Fruit fly (Drosophila melanogaster) whole organism: ENCODE measurements around the gene PhKgamma.

Source experiments
- CG8478 ChIP-seq: fragments of >200 bp; optimal IDR thresholded peaks from 2 replicates; lab custom pipeline; 2018; ENCODE audit warnings: inconsistent platforms
- Dll ChIP-seq: fragments of >200 bp; optimal IDR thresholded peaks from 2 replicates; lab custom pipeline; 2017
- EcR ChIP-seq, 2 experiments: fragments of >200 bp; optimal IDR thresholded peaks; 2 replicates each; lab custom pipeline; 2017; ENCODE audit warnings: missing biosample characterization in 2 of 2, missing genetic modification characterization in 2 of 2, missing genetic modification reagents in 2 of 2
- pan ChIP-seq: fragments of >200 bp; optimal IDR thresholded peaks from 2 replicates; lab custom pipeline; 2017
- psq ChIP-seq: fragments of >200 bp; optimal IDR thresholded peaks from 2 replicates; lab custom pipeline; 2017
- usp ChIP-seq: fragments of >200 bp; optimal IDR thresholded peaks from 2 replicates; lab custom pipeline; 2017; ENCODE audit warnings: missing biosample characterization, missing genetic modification characterization, mixed read lengths

The PhKgamma gene

DNA sequence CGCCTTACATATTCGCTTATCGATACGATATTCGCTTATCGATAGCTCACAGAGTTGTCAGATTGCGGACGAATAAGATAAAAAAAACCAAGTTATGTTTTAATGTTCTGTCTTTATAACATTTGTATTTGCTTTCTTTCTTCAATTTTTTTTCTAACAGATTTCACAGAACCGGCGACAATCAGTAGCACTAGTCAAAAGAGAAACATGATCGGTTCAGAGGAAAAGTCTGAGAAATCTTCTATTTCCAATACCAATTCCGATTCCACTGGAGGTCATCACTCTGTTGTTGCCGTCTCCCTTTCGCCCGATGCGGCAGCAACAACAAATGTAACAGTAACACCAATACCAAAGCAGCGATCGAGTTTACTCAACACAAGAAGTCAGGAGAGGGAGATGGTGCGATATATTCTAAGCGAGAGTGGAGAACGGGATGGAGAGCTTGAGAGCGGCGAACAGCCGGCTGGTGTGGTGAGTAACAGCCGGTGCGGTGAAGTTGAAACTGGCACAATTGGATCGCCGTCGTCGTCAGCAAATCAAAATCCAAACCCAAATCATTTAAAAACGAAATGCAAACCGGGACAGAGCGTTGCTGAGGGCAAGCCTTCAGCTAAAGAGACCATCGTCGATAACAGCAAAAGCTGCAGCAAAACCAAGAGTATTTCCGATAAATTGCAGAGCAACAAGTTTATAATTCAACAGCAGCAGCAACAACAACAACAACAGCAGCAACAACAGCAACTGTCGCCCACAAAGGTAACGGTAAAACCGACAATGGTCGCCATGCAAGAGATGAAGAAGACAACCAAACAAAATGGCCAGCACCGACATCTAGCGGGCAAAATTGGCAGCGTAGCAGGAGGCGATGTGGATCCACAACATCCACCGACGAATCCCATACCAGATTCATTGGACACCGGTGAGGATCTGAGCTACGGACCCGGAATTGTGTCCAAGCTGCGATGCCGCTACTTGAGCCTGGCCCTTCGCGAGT is 13.1 kb upstream of the PhKgamma start:
- TF ChIP-seq Dll (peak; percentile 66), EcR (GFP tag; optimal IDR thresholded peaks at IDR 0.05; lab: Kevin White, UChicago) (peak in 1 of 2 experiments; percentile 96), psq (no peak), pan (lab: Kevin White, UChicago) (no peak), usp (GFP tag; lab: Kevin White, UChicago) (no peak), CG8478 (lab: Kevin White, UChicago) (peak; percentile 34)

DNA sequence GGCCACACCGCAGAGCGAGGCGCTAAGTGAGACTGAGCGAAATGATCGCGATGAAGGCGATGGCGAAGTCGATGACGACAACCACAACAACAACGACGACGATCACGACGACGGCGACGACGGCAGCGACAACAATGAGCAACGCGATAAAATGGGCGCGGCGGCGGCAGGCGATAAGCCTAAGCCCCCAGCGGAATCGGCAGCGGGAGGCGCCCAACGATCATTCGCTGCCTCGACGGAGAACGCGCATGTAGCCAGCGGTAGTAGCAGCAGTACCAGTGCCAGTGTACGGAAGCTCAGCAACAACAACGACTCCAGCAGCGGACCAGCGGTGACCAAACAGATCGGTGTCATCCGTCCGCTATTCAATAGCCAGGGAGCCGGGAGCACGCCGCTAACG is 11.5 kb upstream of the PhKgamma start:
- TF ChIP-seq CG8478 (lab: Kevin White, UChicago): no peak
- TF ChIP-seq Dll: no peak

- TF ChIP-seq pan (lab: Kevin White, UChicago): no peak
- TF ChIP-seq usp (GFP tag; lab: Kevin White, UChicago): no peak
- TF ChIP-seq Dll: no peak
- no peak for TF ChIP-seq psq
- TF ChIP-seq EcR (GFP tag; optimal IDR thresholded peaks at IDR 0.05; lab: Kevin White, UChicago): no peak
- no peak for TF ChIP-seq CG8478 (lab: Kevin White, UChicago)
These were observed 10.5 kb upstream of the PhKgamma start for dm6 chrX:11684462-11684861.

DNA sequence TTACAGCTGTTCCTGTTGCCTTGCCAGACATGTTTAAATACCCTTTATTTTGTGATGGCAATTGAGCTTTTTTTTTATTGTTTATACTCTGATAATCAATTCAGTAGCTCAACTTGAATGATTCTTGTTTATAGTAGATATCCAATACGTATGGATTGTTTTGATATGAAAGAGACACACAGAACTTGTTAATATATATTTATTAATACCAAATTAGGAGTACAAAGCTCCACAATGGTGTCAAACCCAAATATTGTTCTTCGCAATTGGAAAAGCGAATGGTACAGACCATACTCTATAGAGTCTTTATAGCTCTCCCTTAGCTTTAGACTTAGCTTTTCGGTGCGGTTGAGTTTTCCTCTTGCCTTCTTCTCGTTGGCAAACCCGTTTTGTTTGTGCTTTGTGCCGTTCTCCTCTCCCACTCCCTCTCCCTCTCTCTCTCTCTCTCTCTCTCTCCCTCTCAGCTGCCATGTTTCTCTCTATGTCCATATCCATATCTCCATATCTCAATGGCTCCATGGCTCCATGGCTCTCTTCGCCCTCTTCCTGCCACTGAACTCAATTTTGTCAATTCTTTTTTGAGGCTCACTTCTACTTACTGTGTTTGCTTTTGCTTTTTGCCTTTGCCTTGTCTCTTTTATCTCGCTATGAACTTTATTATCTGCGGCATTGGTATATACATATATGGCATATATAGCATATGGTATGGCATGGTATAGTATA is 8.9 kb upstream of the PhKgamma start:
- TF ChIP-seq psq: no peak
- peak in 1 of 2 experiments; percentile 37 for TF ChIP-seq EcR (GFP tag; optimal IDR thresholded peaks at IDR 0.05; lab: Kevin White, UChicago)

- TF ChIP-seq Dll (no peak), pan (lab: Kevin White, UChicago) (no peak), psq (no peak), CG8478 (lab: Kevin White, UChicago) (no peak), EcR (GFP tag; optimal IDR thresholded peaks at IDR 0.05; lab: Kevin White, UChicago) (no peak), usp (GFP tag; lab: Kevin White, UChicago) (no peak)
These were observed 8.3 kb upstream of the PhKgamma start for dm6 chrX:11686675-11687074.

DNA sequence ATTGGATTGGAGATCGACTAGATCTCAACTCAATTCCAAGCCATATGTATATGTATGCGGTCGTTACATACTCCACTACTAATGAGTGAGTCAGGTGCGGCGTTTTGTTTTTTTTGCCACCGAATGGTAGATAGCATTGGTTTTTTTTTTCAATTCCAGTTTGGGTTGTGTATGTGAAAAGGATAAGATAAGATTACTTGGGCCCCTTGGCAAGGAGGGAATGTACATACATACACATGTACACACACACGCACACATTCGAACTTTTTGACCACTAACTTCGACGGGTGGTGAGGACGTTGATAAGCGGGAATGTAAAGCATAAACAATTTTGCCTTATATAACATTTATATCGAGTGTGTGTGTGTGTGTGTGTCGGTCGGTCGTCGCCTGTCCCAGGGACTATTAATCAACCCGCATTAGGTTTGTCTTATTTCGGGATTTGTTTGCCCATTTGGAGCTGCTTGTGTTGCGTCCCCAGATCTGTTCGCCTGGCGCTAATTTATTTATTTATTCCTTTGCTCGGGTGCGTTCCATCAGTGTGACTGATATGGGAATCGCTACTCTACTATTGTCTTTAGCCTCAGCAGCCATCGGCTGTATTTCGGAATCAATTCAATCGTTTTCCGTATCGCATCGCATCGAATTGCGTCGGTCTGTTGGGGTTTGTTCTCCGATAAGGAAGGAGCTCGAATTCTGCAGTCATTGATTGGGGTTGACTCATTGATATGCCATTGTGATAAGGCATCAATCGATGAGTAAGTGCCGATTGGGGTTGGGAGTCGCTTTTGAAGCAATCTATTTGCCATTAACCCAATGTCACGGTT is 7.1 kb upstream of the PhKgamma start:
- TF ChIP-seq usp (GFP tag; lab: Kevin White, UChicago) (no peak), Dll (no peak), CG8478 (lab: Kevin White, UChicago) (no peak), psq (no peak), pan (lab: Kevin White, UChicago) (no peak)

dm6 chrX:11689669-11690068 is 5.3 kb upstream of the PhKgamma start:
- TF ChIP-seq Dll: no peak
- no peak for TF ChIP-seq EcR (GFP tag; optimal IDR thresholded peaks at IDR 0.05; lab: Kevin White, UChicago)
- no peak for TF ChIP-seq CG8478 (lab: Kevin White, UChicago)
- no peak for TF ChIP-seq psq
- no peak for TF ChIP-seq pan (lab: Kevin White, UChicago)
- no peak for TF ChIP-seq usp (GFP tag; lab: Kevin White, UChicago)

DNA sequence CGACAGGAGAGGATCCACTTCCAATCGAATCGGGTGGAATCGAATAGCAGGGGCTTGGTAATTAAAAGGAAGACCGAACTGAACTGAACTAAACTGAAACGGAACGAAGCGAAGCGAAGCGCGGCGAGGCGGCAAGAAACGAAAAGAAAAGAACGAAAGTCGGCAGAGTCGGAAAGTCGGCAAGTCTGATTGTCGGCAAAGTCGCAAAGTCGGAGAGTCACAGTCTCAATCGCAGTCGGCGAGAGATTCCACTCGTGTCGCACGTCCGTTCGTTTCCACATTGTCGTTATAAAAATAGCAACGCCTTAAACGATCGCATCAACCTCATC is 910 bp downstream of the PhKgamma start:
- TF ChIP-seq pan (lab: Kevin White, UChicago) (no peak), EcR (GFP tag; optimal IDR thresholded peaks at IDR 0.05; lab: Kevin White, UChicago) (no peak), psq (no peak), Dll (no peak), CG8478 (lab: Kevin White, UChicago) (no peak), usp (GFP tag; lab: Kevin White, UChicago) (no peak)

DNA sequence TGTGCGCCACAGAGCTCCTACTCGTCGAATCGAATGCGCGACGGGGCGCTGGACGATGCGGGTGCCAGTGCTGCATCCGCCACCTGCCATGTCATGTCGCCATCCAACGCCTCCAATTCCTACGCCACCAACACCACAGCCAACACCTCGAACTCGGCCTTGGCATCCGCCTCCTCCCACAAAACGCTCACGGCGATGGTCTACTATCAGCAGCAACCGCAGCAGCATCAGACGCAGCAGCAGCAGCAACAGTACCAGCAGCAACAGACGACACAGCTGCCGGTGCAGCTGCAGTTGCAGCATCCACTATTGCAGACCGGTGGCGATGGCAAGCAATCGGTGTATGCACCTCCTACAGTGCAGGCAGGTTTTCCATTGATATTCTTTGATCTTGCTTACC is 5.8 kb downstream of the PhKgamma start:
- TF ChIP-seq CG8478 (lab: Kevin White, UChicago): no peak
- no peak for TF ChIP-seq pan (lab: Kevin White, UChicago)
- TF ChIP-seq EcR (GFP tag; optimal IDR thresholded peaks at IDR 0.05; lab: Kevin White, UChicago): no peak
- no peak for TF ChIP-seq usp (GFP tag; lab: Kevin White, UChicago)
- TF ChIP-seq psq: no peak
- no peak for TF ChIP-seq Dll

DNA sequence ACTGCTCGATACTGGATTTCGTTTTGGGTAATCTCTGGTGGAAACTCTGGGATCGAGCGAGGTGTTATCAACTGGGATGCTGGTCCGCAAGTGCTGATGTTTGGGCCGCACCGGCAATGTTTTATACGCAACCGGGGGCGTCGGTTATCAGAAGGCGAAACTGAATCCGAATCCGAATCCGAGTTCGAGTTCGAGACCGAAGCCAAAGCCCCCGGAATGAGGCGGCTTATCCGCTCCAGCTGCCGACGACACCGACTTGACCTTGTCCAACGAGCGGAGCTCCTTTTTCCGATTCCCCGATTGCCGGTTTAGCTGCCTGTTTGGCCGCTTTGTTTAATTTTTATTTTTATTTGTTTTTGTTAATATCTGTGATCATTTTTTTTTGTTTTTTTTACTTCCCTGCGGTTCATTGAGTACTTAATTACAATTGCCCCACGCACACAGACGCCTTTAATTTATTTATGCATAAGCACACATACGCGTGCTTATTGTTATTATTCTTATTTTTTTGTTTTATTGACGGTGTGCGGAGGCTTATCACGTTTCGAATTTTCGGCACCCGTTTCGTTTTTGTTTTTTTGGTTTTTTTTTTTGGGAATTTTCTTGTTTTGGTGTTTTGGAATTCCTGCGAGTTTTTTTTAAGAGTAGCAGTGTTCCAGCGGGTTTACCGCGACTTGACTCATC is 10.1 kb downstream of the PhKgamma start, which contains the start of gene CG2444:
Gene CG2444 (minus strand): TSS at position 372 of the 684 bp plus-strand sequence.
- TF ChIP-seq usp (GFP tag; lab: Kevin White, UChicago) (no peak), pan (lab: Kevin White, UChicago) (no peak), Dll (no peak), CG8478 (lab: Kevin White, UChicago) (no peak), EcR (GFP tag; optimal IDR thresholded peaks at IDR 0.05; lab: Kevin White, UChicago) (no peak), psq (no peak)
